Worm (Caenorhabditis elegans) whole organism, mixed stage, embryonic: ENCODE data around the gene T06E8.2.

Source experiments
- blmp-1 ChIP-seq: fragments of 150-350 bp; optimal IDR thresholded peaks from 2 replicates; lab custom pipeline; 2014; ENCODE audit warnings: missing biosample characterization, missing genetic modification characterization
- lsy-2 ChIP-seq: fragments of 150-350 bp; optimal IDR thresholded peaks from 2 replicates; lab custom pipeline; 2014; ENCODE audit warnings: missing biosample characterization, missing genetic modification characterization
- mep-1 ChIP-seq: fragments of 150-350 bp; optimal IDR thresholded peaks from 2 replicates; lab custom pipeline; 2017; ENCODE audit warnings: missing biosample characterization, missing genetic modification reagents, missing genetic modification characterization, inconsistent platforms
- nhr-12 ChIP-seq: fragments of 150-350 bp; optimal IDR thresholded peaks from 2 replicates; lab custom pipeline; 2014; ENCODE audit warnings: missing biosample characterization, missing genetic modification characterization
- nhr-76 ChIP-seq: sonication (generic microtip); optimal IDR thresholded peaks from 2 replicates; lab custom pipeline; 2017; ENCODE audit warnings: missing biosample characterization, missing genetic modification characterization
- snpc-4 ChIP-seq: fragments of 150-350 bp; optimal IDR thresholded peaks from 2 replicates; lab custom pipeline; 2014; ENCODE audit warnings: missing biosample characterization, missing genetic modification characterization
- unc-62 ChIP-seq: fragments of 150-350 bp; optimal IDR thresholded peaks from 2 replicates; lab custom pipeline; 2014; ENCODE audit warnings: missing biosample characterization, missing genetic modification reagents, missing genetic modification characterization
- ztf-11 ChIP-seq: fragments of 150-350 bp; optimal IDR thresholded peaks from 2 replicates; lab custom pipeline; 2014; ENCODE audit warnings: missing biosample characterization, missing genetic modification characterization

DNA sequence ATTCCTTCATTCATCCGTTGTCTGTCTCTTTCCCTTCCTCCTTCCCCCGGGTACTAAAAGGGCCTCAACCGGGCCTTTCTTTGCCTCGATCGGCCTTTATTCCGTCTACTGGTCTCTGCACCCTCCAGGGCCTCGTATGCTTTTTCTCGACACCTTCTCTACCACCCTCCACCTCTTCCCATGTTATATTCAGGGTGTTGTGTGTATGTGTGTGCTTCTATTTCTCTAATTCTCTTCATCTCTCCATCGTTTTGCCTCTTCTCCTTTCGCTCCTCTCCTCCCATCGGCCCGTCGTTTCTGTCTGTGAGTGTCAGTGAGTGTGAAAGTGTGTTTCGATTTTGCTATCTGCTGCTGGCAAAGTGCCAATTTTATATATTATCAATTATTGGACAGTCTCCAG is 3.6 kb upstream of the T06E8.2 start:
- peak; percentile 49 for TF ChIP-seq unc-62
- TF ChIP-seq nhr-12 (tag; lab: Kevin White, UChicago) = no peak
- TF ChIP-seq ztf-11 = no peak
- TF ChIP-seq nhr-76 (tag; lab: Kevin White, UChicago) = no peak
- peak; percentile 50 for TF ChIP-seq mep-1
- no peak for TF ChIP-seq blmp-1 (tag; lab: Kevin White, UChicago)
- no peak for TF ChIP-seq snpc-4
- TF ChIP-seq lsy-2 (tag; lab: Kevin White, UChicago) = peak; percentile 74
